Worm (Caenorhabditis elegans) whole organism, young adult: ENCODE data around the gene fbxa-141.

Experiments used
- F10E7.11 ChIP-seq: sonication (generic microtip); optimal IDR thresholded peaks from 2 replicates; lab custom pipeline; 2017; ENCODE audit warnings: mild to moderate bottlenecking, missing genetic modification characterization, moderate library complexity, missing compliant biosample characterization
- K12H6.12 ChIP-seq: fragments of 200-800 bp; sonication (Bioruptor generic); optimal IDR thresholded peaks from 2 replicates; lab custom pipeline; 2018; ENCODE audit warnings: mild to moderate bottlenecking, missing genetic modification characterization, missing compliant biosample characterization
- Y53G8AR.9 ChIP-seq: fragments of 200-800 bp; sonication (Bioruptor generic); conservative IDR thresholded peaks from 2 replicates; pipeline ENCODE4 v1.3.6; 2022; ENCODE audit warnings: missing genetic modification reagents, missing genetic modification characterization, missing compliant biosample characterization
- ZK185.1 ChIP-seq: sonication (generic microtip); optimal IDR thresholded peaks from 2 replicates; lab custom pipeline; 2016; ENCODE audit warnings: mild to moderate bottlenecking, missing genetic modification characterization, missing compliant biosample characterization; ENCODE audit not compliant: poor library complexity, severe bottlenecking
- aptf-3 ChIP-seq: fragments of 200-800 bp; sonication (Bioruptor generic); IDR thresholded peaks from 2 replicates; pipeline ENCODE4 v1.3.6; 2022; ENCODE audit warnings: missing genetic modification characterization, missing compliant biosample characterization
- attf-6 ChIP-seq: fragments of 200-800 bp; sonication (Bioruptor generic); IDR thresholded peaks from 2 replicates; pipeline ENCODE4 v1.3.6; 2022; ENCODE audit warnings: missing genetic modification reagents, missing genetic modification characterization, missing compliant biosample characterization
- cebp-1 ChIP-seq, 2 experiments: fragments of 200-800 bp in 1 of 2; sonication (Bioruptor generic) in 1 of 2; sonication (generic microtip) in 1 of 2; IDR thresholded peaks in 1 of 2; optimal IDR thresholded peaks in 1 of 2; 2 replicates each; pipeline versions ENCODE4 v1.3.6 to Lab custom; 2017 to 2022; ENCODE audit warnings: missing compliant biosample characterization in 2 of 2, missing genetic modification characterization in 2 of 2, mild to moderate bottlenecking in 1 of 2, missing genetic modification reagents in 1 of 2, moderate library complexity in 1 of 2
- ceh-27 ChIP-seq: fragments of 200-800 bp; sonication (Bioruptor generic); optimal IDR thresholded peaks from 2 replicates; lab custom pipeline; 2018; ENCODE audit warnings: mild to moderate bottlenecking, missing genetic modification characterization, moderate library complexity, missing compliant biosample characterization
- ceh-79 ChIP-seq: sonication (generic microtip); optimal IDR thresholded peaks from 2 replicates; lab custom pipeline; 2017; ENCODE audit warnings: mild to moderate bottlenecking, missing genetic modification characterization, missing compliant biosample characterization
- dox-1 ChIP-seq: fragments of 200-800 bp; sonication (Bioruptor generic); IDR thresholded peaks from 2 replicates; pipeline ENCODE4 v1.3.6; 2022; ENCODE audit warnings: missing genetic modification reagents, missing genetic modification characterization, missing compliant biosample characterization
- dpl-1 ChIP-seq: fragments of 150-350 bp; optimal IDR thresholded peaks from 2 replicates; lab custom pipeline; 2014; ENCODE audit warnings: missing biosample characterization, missing genetic modification reagents, missing genetic modification characterization
- ekl-4 ChIP-seq: fragments of 200-800 bp; sonication (Bioruptor generic); IDR thresholded peaks from 2 replicates; pipeline ENCODE4 v1.3.6; 2022; ENCODE audit warnings: missing genetic modification reagents, missing genetic modification characterization, missing compliant biosample characterization
- hmg-1.2 ChIP-seq: fragments of 200-800 bp; sonication (Bioruptor generic); IDR thresholded peaks from 2 replicates; pipeline ENCODE4 v1.3.6; 2022; ENCODE audit warnings: missing genetic modification reagents, missing genetic modification characterization, missing compliant biosample characterization
- lin-40 ChIP-seq: sonication (generic microtip); optimal IDR thresholded peaks from 2 replicates; lab custom pipeline; 2016; ENCODE audit warnings: missing genetic modification characterization, mild to moderate bottlenecking, missing compliant biosample characterization, missing genotype, missing genetic modification reagents
- lsl-1 ChIP-seq: fragments of 200-800 bp; sonication (Bioruptor generic); optimal IDR thresholded peaks from 2 replicates; lab custom pipeline; 2018; ENCODE audit warnings: mild to moderate bottlenecking, missing genetic modification characterization, moderate library complexity, missing compliant biosample characterization
- madf-6 ChIP-seq: fragments of 200-800 bp; sonication (Bioruptor generic); IDR thresholded peaks from 2 replicates; pipeline ENCODE4 v1.3.6; 2022; ENCODE audit warnings: missing genetic modification reagents, missing genetic modification characterization, missing compliant biosample characterization
- mcd-1 ChIP-seq: fragments of 200-800 bp; sonication (Bioruptor generic); IDR thresholded peaks from 2 replicates; pipeline ENCODE4 v1.3.6; 2022; ENCODE audit warnings: missing genetic modification reagents, missing genetic modification characterization, missing compliant biosample characterization
- nfyb-1 ChIP-seq: fragments of 200-800 bp; sonication (Bioruptor generic); IDR thresholded peaks from 2 replicates; pipeline ENCODE4 v1.3.6; 2022; ENCODE audit warnings: missing genetic modification reagents, missing genetic modification characterization, missing compliant biosample characterization
- nhr-80 ChIP-seq: sonication (generic microtip); optimal IDR thresholded peaks from 2 replicates; lab custom pipeline; 2016; ENCODE audit warnings: missing genetic modification characterization, missing compliant biosample characterization
- snpc-4 ChIP-seq, 5 experiments: fragments of 150-350 bp in 1 of 5; sonication (generic microtip) in 4 of 5; optimal IDR thresholded peaks; 2 replicates each; lab custom pipeline; 2014 to 2018; ENCODE audit warnings: missing genetic modification characterization in 5 of 5, missing biosample characterization in 3 of 5, antibody characterized with exemption in 2 of 5, mild to moderate bottlenecking in 2 of 5, missing compliant biosample characterization in 2 of 5, missing genotype in 2 of 5, moderate library complexity in 2 of 5, missing genetic modification reagents in 1 of 5
- unc-62 ChIP-seq: fragments of 150-350 bp; optimal IDR thresholded peaks from 2 replicates; lab custom pipeline; 2014; ENCODE audit warnings: missing biosample characterization, missing genetic modification reagents, missing genetic modification characterization
- zfh-2 ChIP-seq: fragments of 200-800 bp; sonication (Bioruptor generic); conservative IDR thresholded peaks from 2 replicates; pipeline ENCODE4 v1.3.6; 2022; ENCODE audit warnings: missing genetic modification reagents, missing genetic modification characterization, missing compliant biosample characterization
- ztf-3 ChIP-seq: fragments of 200-800 bp; sonication (Bioruptor generic); optimal IDR thresholded peaks from 2 replicates; lab custom pipeline; 2018; ENCODE audit warnings: mild to moderate bottlenecking, missing genetic modification characterization, missing compliant biosample characterization

fbxa-141 gene

ce11 chrX:14560297-14560680, 47.6 kb upstream of the fbxa-141 start (continued):
- TF ChIP-seq madf-6 (no peak), dpl-1 (GFP tag; lab: Kevin White, UChicago) (no peak)

- peak; percentile 7; the same call in 1 of the 2 replicates for TF ChIP-seq hmg-1.2 (GFP tag; lab: Robert Waterston, UW)
- TF ChIP-seq lsl-1: no peak
- TF ChIP-seq, all 124 proteins: peak for 1
Observed at ce11 chrX:14559519-14560296, 47.0 kb upstream of the fbxa-141 start.

ce11 chrX:14559084-14559483, 46.4 kb upstream of the fbxa-141 start:
- TF ChIP-seq cebp-1 (GFP tag; IDR thresholded peaks at IDR 0.05; lab: Robert Waterston, UW) (0 out of 2 replicates have a peak, but pooled peaks have one; percentile 25), cebp-1 (tag; optimal IDR thresholded peaks at IDR 0.05; lab: Kevin White, UChicago) (peak; percentile 93), ztf-3 (GFP tag; lab: Kevin White, UChicago) (no peak), nfyb-1 (GFP tag; lab: Robert Waterston, UW) (0 out of 2 replicates have a peak, but pooled peaks have one; percentile 34)

ce11 chrX:14557936-14558554, 45.3 kb upstream of the fbxa-141 start, which contains the start of gene nhr-3:
Gene nhr-3 (plus strand): TSS chrX:14558504.
- TF ChIP-seq nhr-80 (tag; lab: Kevin White, UChicago) (peak; percentile 87), cebp-1 (GFP tag; IDR thresholded peaks at IDR 0.05; lab: Robert Waterston, UW) (peak; percentile 66; the same call in 1 of the 2 replicates), cebp-1 (tag; optimal IDR thresholded peaks at IDR 0.05; lab: Kevin White, UChicago) (peak; percentile 85), unc-62 (GFP tag; lab: Kevin White, UChicago) (peak; percentile 12), ekl-4 (GFP tag; lab: Robert Waterston, UW) (no peak), hmg-1.2 (GFP tag; lab: Robert Waterston, UW) (0 out of 2 replicates have a peak, but pooled peaks have one; percentile 15)

- TF ChIP-seq ceh-27 (GFP tag; lab: Kevin White, UChicago) (peak; percentile 68), mcd-1 (0 out of 2 replicates have a peak, but pooled peaks have one; percentile 9), K12H6.12 (tag; lab: Kevin White, UChicago) (peak; percentile 75), F10E7.11 (no peak), lin-40 (tag; lab: Kevin White, UChicago) (peak; percentile 33), zfh-2 (GFP tag; lab: Robert Waterston, UW) (peak; percentile 68; the same call in 1 of the 2 replicates), snpc-4 (GFP tag; optimal IDR thresholded peaks at IDR 0.05; lab: Kevin White, UChicago) (no peak), snpc-4 (tag; optimal IDR thresholded peaks at IDR 0.05; lab: Kevin White, UChicago) (peak in 1 of 4 experiments; percentile 20), dox-1 (GFP tag; lab: Robert Waterston, UW) (0 out of 2 replicates have a peak, but pooled peaks have one; percentile 5), ceh-79 (no peak), cebp-1 (GFP tag; IDR thresholded peaks at IDR 0.05; lab: Robert Waterston, UW) (peak; percentile 93), cebp-1 (tag; optimal IDR thresholded peaks at IDR 0.05; lab: Kevin White, UChicago) (peak; percentile 98), ZK185.1 (tag; lab: Kevin White, UChicago) (peak; percentile 26), madf-6 (no peak)
Observed at ce11 chrX:14557352-14557935, 44.7 kb upstream of the fbxa-141 start.

- TF ChIP-seq cebp-1 (GFP tag; IDR thresholded peaks at IDR 0.05; lab: Robert Waterston, UW) (no peak), cebp-1 (tag; optimal IDR thresholded peaks at IDR 0.05; lab: Kevin White, UChicago) (no peak), attf-6 (no peak), Y53G8AR.9 (no peak), dpl-1 (GFP tag; lab: Kevin White, UChicago) (no peak), aptf-3 (no peak), K12H6.12 (tag; lab: Kevin White, UChicago) (no peak)
Observed at ce11 chrX:14556403-14556802, 43.7 kb upstream of the fbxa-141 start.
